Worm (Caenorhabditis elegans) whole organism, L2 larva: ENCODE data around the gene ZK1248.19.

Experiments
- C34F6.9 ChIP-seq: fragments of 150-350 bp; optimal IDR thresholded peaks from 2 replicates; lab custom pipeline; 2014; ENCODE audit warnings: missing biosample characterization, missing genetic modification characterization
- ama-1 ChIP-seq: fragments of 150-350 bp; optimal IDR thresholded peaks from 2 replicates; lab custom pipeline; 2018; ENCODE audit warnings: inconsistent platforms
- lin-11 ChIP-seq: fragments of 150-350 bp; sonication (generic microtip); optimal IDR thresholded peaks from 2 replicates; lab custom pipeline; 2014; ENCODE audit warnings: missing biosample characterization, missing genetic modification characterization, inconsistent platforms, mixed read lengths
- nhr-10 ChIP-seq: sonication (generic microtip); optimal IDR thresholded peaks from 2 replicates; lab custom pipeline; 2017; ENCODE audit warnings: missing biosample characterization, missing genetic modification characterization
- nhr-77 ChIP-seq: fragments of 150-350 bp; optimal IDR thresholded peaks from 2 replicates; lab custom pipeline; 2014; ENCODE audit warnings: missing biosample characterization, missing genetic modification characterization

ce11 chrII:5790313-5790773, 48.9 kb downstream of the ZK1248.19 start, which contains the start of gene lect-2:
- peak; percentile 11 for TF ChIP-seq C34F6.9 (tag; lab: Kevin White, UChicago)
- TF ChIP-seq ama-1 (lab: Kevin White, UChicago) = no peak
- TF ChIP-seq nhr-10 (tag; lab: Kevin White, UChicago) = no peak
- no peak for TF ChIP-seq lin-11 (tag; lab: Kevin White, UChicago)
- no peak for TF ChIP-seq nhr-77
